Fruit fly (Drosophila melanogaster) whole organism, embryonic: ENCODE measurements around the gene CG7006.

Experiments used
- Adf1 ChIP-seq: fragments of 200-800 bp; sonication (Bioruptor generic); IDR thresholded peaks from 2 replicates; pipeline ENCODE4 v1.3.6; 2022; ENCODE audit warnings: missing biosample characterization, missing genetic modification characterization
- Antp ChIP-seq: fragments of 200-800 bp; sonication (Bioruptor generic); optimal IDR thresholded peaks from 3 replicates; lab custom pipeline; 2016; ENCODE audit warnings: missing biosample characterization, missing genetic modification characterization
- Asciz ChIP-seq: fragments of 200-800 bp; sonication (Bioruptor generic); optimal IDR thresholded peaks from 2 replicates; lab custom pipeline; 2017; ENCODE audit warnings: missing biosample characterization, mild to moderate bottlenecking, missing genetic modification characterization, missing genetic modification reagents
- Atf3 ChIP-seq: fragments of 200-800 bp; sonication (Bioruptor generic); optimal IDR thresholded peaks from 3 replicates; lab custom pipeline; 2016; ENCODE audit warnings: missing biosample characterization, missing genetic modification characterization
- B-H1 ChIP-seq: fragments of 200-800 bp; sonication (Bioruptor generic); IDR thresholded peaks from 3 replicates; pipeline ENCODE4 v1.3.6; 2022; ENCODE audit warnings: missing biosample characterization, missing genetic modification characterization
- BtbVII ChIP-seq: fragments of 200-800 bp; sonication (Bioruptor generic); optimal IDR thresholded peaks from 3 replicates; lab custom pipeline; 2017; ENCODE audit warnings: missing biosample characterization, mild to moderate bottlenecking, missing genetic modification characterization
- Bteb2 ChIP-seq: fragments of 200-800 bp; sonication (Bioruptor generic); optimal IDR thresholded peaks from 2 replicates; lab custom pipeline; 2016; ENCODE audit warnings: missing biosample characterization, missing genetic modification characterization
- CG10274 ChIP-seq: fragments of 200-800 bp; sonication (Bioruptor generic); optimal IDR thresholded peaks from 3 replicates; lab custom pipeline; 2017; ENCODE audit warnings: missing biosample characterization, mild to moderate bottlenecking, missing genetic modification characterization
- CG10366 ChIP-seq: fragments of 200-800 bp; sonication (Bioruptor generic); IDR thresholded peaks from 2 replicates; pipeline ENCODE4 v1.3.6; 2022; ENCODE audit warnings: missing biosample characterization, missing genetic modification characterization
- CG11398 ChIP-seq: fragments of 200-800 bp; sonication (Bioruptor generic); optimal IDR thresholded peaks from 2 replicates; lab custom pipeline; 2016; ENCODE audit warnings: missing biosample characterization, missing genetic modification characterization
- CG12769 ChIP-seq: fragments of 200-800 bp; sonication (Bioruptor generic); optimal IDR thresholded peaks from 2 replicates; lab custom pipeline; 2019; ENCODE audit warnings: missing biosample characterization, mild to moderate bottlenecking, missing genetic modification characterization, moderate library complexity
- CG14050 ChIP-seq: fragments of 200-800 bp; sonication (Bioruptor generic); IDR thresholded peaks from 3 replicates; pipeline ENCODE4 v1.3.6; 2022; ENCODE audit warnings: missing biosample characterization, missing genetic modification characterization
- CG16779 ChIP-seq: fragments of 200-800 bp; sonication (Bioruptor generic); IDR thresholded peaks from 2 replicates; pipeline ENCODE4 v1.3.6; 2022; ENCODE audit warnings: missing biosample characterization, missing genetic modification characterization
- CG18619 ChIP-seq: fragments of 200-800 bp; sonication (Bioruptor generic); optimal IDR thresholded peaks from 3 replicates; lab custom pipeline; 2017; ENCODE audit warnings: missing biosample characterization, mild to moderate bottlenecking, missing genetic modification characterization
- CG2116 ChIP-seq: fragments of 200-800 bp; sonication (Bioruptor generic); optimal IDR thresholded peaks from 3 replicates; lab custom pipeline; 2018; ENCODE audit warnings: missing biosample characterization, mild to moderate bottlenecking, missing genetic modification characterization
- CG4360 ChIP-seq: fragments of 200-800 bp; sonication (Bioruptor generic); IDR thresholded peaks from 2 replicates; pipeline ENCODE4 v1.3.6; 2022; ENCODE audit warnings: missing biosample characterization, missing genetic modification characterization
- CG5245 ChIP-seq: fragments of 200-800 bp; sonication (Bioruptor generic); optimal IDR thresholded peaks from 3 replicates; lab custom pipeline; 2016; ENCODE audit warnings: missing biosample characterization, missing genetic modification characterization
- CG6791 ChIP-seq: fragments of 200-800 bp; sonication (Bioruptor generic); IDR thresholded peaks from 3 replicates; pipeline ENCODE4 v1.3.6; 2022; ENCODE audit warnings: missing biosample characterization, missing genetic modification characterization; ENCODE audit not compliant: partially characterized antibody
- CG9817 ChIP-seq: fragments of 200-800 bp; sonication (Bioruptor generic); optimal IDR thresholded peaks from 2 replicates; lab custom pipeline; 2018; ENCODE audit warnings: missing biosample characterization, mild to moderate bottlenecking, missing genetic modification characterization, moderate library complexity
- Doc2 ChIP-seq: fragments of 200-800 bp; sonication (Bioruptor generic); IDR thresholded peaks from 2 replicates; pipeline ENCODE4 v1.3.6; 2022; ENCODE audit warnings: missing biosample characterization, missing genetic modification characterization
- H2.0 ChIP-seq: fragments of 200-800 bp; sonication (Bioruptor generic); IDR thresholded peaks from 2 replicates; pipeline ENCODE4 v1.3.6; 2022; ENCODE audit warnings: missing biosample characterization, missing genetic modification characterization
- Hey ChIP-seq: fragments of 200-800 bp; sonication (Bioruptor generic); optimal IDR thresholded peaks from 3 replicates; lab custom pipeline; 2018; ENCODE audit warnings: missing biosample characterization, mild to moderate bottlenecking, missing genetic modification characterization
- HmgD ChIP-seq: fragments of 200-800 bp; sonication (Bioruptor generic); optimal IDR thresholded peaks from 3 replicates; lab custom pipeline; 2016; ENCODE audit warnings: missing biosample characterization, missing genetic modification characterization
- Jarid2 ChIP-seq: fragments of 200-800 bp; sonication (Bioruptor generic); optimal IDR thresholded peaks from 3 replicates; lab custom pipeline; 2017; ENCODE audit warnings: mild to moderate bottlenecking, missing biosample characterization, missing genetic modification reagents, missing genetic modification characterization
- Neu2 ChIP-seq: fragments of 200-800 bp; sonication (Bioruptor generic); optimal IDR thresholded peaks from 3 replicates; lab custom pipeline; 2016; ENCODE audit warnings: missing biosample characterization, missing genetic modification characterization, borderline replicate concordance
- Nf-YA ChIP-seq: fragments of 200-800 bp; sonication (Bioruptor generic); IDR thresholded peaks from 2 replicates; pipeline ENCODE4 v1.3.6; 2022; ENCODE audit warnings: missing biosample characterization, missing genetic modification characterization
- NfI ChIP-seq: fragments of 200-800 bp; sonication (Bioruptor generic); optimal IDR thresholded peaks from 3 replicates; lab custom pipeline; 2018; ENCODE audit warnings: missing biosample characterization, mild to moderate bottlenecking, missing genetic modification characterization, moderate library complexity
- Sry-β ChIP-seq: fragments of 200-800 bp; sonication (Bioruptor generic); optimal IDR thresholded peaks from 2 replicates; lab custom pipeline; 2018; ENCODE audit warnings: missing biosample characterization, mild to moderate bottlenecking, missing genetic modification characterization, moderate library complexity
- Trl ChIP-seq, 3 experiments: fragments of >200 bp in 2 of 3; fragments of 200-800 bp in 1 of 3; sonication (Bioruptor generic) in 1 of 3; optimal IDR thresholded peaks; 2 replicates in 1 of 3; 3 replicates in 2 of 3; lab custom pipeline; 2016 to 2017; ENCODE audit warnings: missing biosample characterization in 1 of 3, missing genetic modification characterization in 1 of 3
- bcd ChIP-seq: fragments of 200-800 bp; sonication (Bioruptor generic); optimal IDR thresholded peaks from 2 replicates; lab custom pipeline; 2017; ENCODE audit warnings: missing biosample characterization, mild to moderate bottlenecking, missing genetic modification characterization
- chm ChIP-seq: fragments of 200-800 bp; sonication (Bioruptor generic); IDR thresholded peaks from 2 replicates; pipeline ENCODE4 v1.3.6; 2022; ENCODE audit warnings: missing biosample characterization, missing genetic modification characterization
- ci ChIP-seq: fragments of 200-800 bp; sonication (Bioruptor generic); IDR thresholded peaks from 3 replicates; pipeline ENCODE4 v1.3.6; 2022; ENCODE audit warnings: missing biosample characterization, missing genetic modification characterization
- fd102C ChIP-seq: fragments of 200-800 bp; sonication (Bioruptor generic); optimal IDR thresholded peaks from 2 replicates; lab custom pipeline; 2018; ENCODE audit warnings: missing biosample characterization, mild to moderate bottlenecking, missing genetic modification characterization, moderate library complexity
- fd96Cb ChIP-seq: fragments of 200-800 bp; sonication (Bioruptor generic); optimal IDR thresholded peaks from 2 replicates; lab custom pipeline; 2018; ENCODE audit warnings: missing biosample characterization, mild to moderate bottlenecking, missing genetic modification characterization, moderate library complexity
- hth ChIP-seq: fragments of >200 bp; optimal IDR thresholded peaks from 2 replicates; lab custom pipeline; 2017; ENCODE audit warnings: inconsistent platforms
- inv ChIP-seq: fragments of 200-800 bp; sonication (Bioruptor generic); IDR thresholded peaks from 2 replicates; pipeline ENCODE4 v1.3.6; 2022; ENCODE audit warnings: missing biosample characterization, missing genetic modification characterization; ENCODE audit not compliant: partially characterized antibody
- jing ChIP-seq: fragments of 200-800 bp; sonication (Bioruptor generic); optimal IDR thresholded peaks from 2 replicates; lab custom pipeline; 2018; ENCODE audit warnings: missing biosample characterization, mild to moderate bottlenecking, missing genetic modification characterization
- kni ChIP-seq: fragments of 200-800 bp; sonication (Bioruptor generic); optimal IDR thresholded peaks from 3 replicates; lab custom pipeline; 2017; ENCODE audit warnings: mild to moderate bottlenecking, missing biosample characterization, missing genetic modification reagents, missing genetic modification characterization
- knrl ChIP-seq: fragments of 200-800 bp; sonication (Bioruptor generic); IDR thresholded peaks from 3 replicates; pipeline ENCODE4 v1.3.6; 2022; ENCODE audit warnings: missing biosample characterization, missing genetic modification characterization; ENCODE audit not compliant: partially characterized antibody
- mld ChIP-seq: fragments of 200-800 bp; sonication (Bioruptor generic); IDR thresholded peaks from 3 replicates; pipeline ENCODE4 v1.3.6; 2022; ENCODE audit warnings: missing biosample characterization, missing genetic modification characterization; ENCODE audit not compliant: partially characterized antibody
- nerfin-2 ChIP-seq: fragments of 200-800 bp; sonication (Bioruptor generic); IDR thresholded peaks from 2 replicates; pipeline ENCODE4 v1.3.6; 2022; ENCODE audit warnings: missing biosample characterization, missing genetic modification characterization; ENCODE audit not compliant: partially characterized antibody
- pros ChIP-seq: fragments of 200-800 bp; sonication (Bioruptor generic); optimal IDR thresholded peaks from 3 replicates; lab custom pipeline; 2019; ENCODE audit warnings: missing biosample characterization, mild to moderate bottlenecking, missing genetic modification characterization, moderate library complexity
- sqz ChIP-seq: fragments of 200-800 bp; sonication (Bioruptor generic); optimal IDR thresholded peaks from 3 replicates; lab custom pipeline; 2018; ENCODE audit warnings: missing biosample characterization, mild to moderate bottlenecking, missing genetic modification characterization
- trem ChIP-seq: fragments of 200-800 bp; optimal IDR thresholded peaks from 3 replicates; lab custom pipeline; 2019; ENCODE audit warnings: missing biosample characterization, mild to moderate bottlenecking, missing genetic modification characterization, moderate library complexity
- twi ChIP-seq: fragments of 200-800 bp; optimal IDR thresholded peaks from 2 replicates; lab custom pipeline; 2019; ENCODE audit warnings: missing biosample characterization, mild to moderate bottlenecking, missing genetic modification characterization, moderate library complexity
- vvl ChIP-seq: fragments of 200-800 bp; sonication (Bioruptor generic); IDR thresholded peaks from 2 replicates; pipeline ENCODE4 v1.3.6; 2022; ENCODE audit warnings: missing biosample characterization, missing genetic modification characterization
- wek ChIP-seq: fragments of 200-800 bp; sonication (Bioruptor generic); optimal IDR thresholded peaks from 3 replicates; lab custom pipeline; 2018; ENCODE audit warnings: missing biosample characterization, mild to moderate bottlenecking, missing genetic modification characterization, moderate library complexity
- z ChIP-seq: fragments of 200-800 bp; sonication (Bioruptor generic); IDR thresholded peaks from 3 replicates; pipeline ENCODE4 v1.3.6; 2022; ENCODE audit warnings: missing biosample characterization, missing genetic modification characterization
- zf30C ChIP-seq: fragments of 200-800 bp; sonication (Bioruptor generic); optimal IDR thresholded peaks from 3 replicates; lab custom pipeline; 2018; ENCODE audit warnings: missing biosample characterization, mild to moderate bottlenecking, missing genetic modification characterization

CG7006 gene

dm6 chr3R:24894419-24895206 lies 44.2 kb downstream of the CG7006 start, which contains the start of the genes CG31121 and CG11069 (continued):
- no peak for TF ChIP-seq CG18619 (GFP tag; lab: Kevin White, UChicago)
- TF ChIP-seq CG16779, result no peak
- TF ChIP-seq CG6791 (GFP tag; lab: Robert Waterston, UW), result no peak
- TF ChIP-seq H2.0, result no peak
- no peak for TF ChIP-seq HmgD
- no peak for TF ChIP-seq Hey (tag; lab: Kevin White, UChicago)
- no peak for TF ChIP-seq hth (lab: Kevin White, UChicago)
- no peak for TF ChIP-seq CG5245 (GFP tag; lab: Kevin White, UChicago)
- TF ChIP-seq CG10366 (GFP tag; lab: Robert Waterston, UW), result no peak
- TF ChIP-seq kni (GFP tag; lab: Kevin White, UChicago), result peak; percentile 50
- TF ChIP-seq sqz, result peak; percentile 58
- no peak for TF ChIP-seq Adf1 (GFP tag; lab: Robert Waterston, UW)
- TF ChIP-seq chm (GFP tag; lab: Robert Waterston, UW), result peak; percentile 50; the same call in 1 of the 2 replicates
- no peak for TF ChIP-seq BtbVII
- no peak for TF ChIP-seq Nf-YA (GFP tag; lab: Robert Waterston, UW)
- no peak for TF ChIP-seq twi (tag; lab: Kevin White, UChicago)
- TF ChIP-seq inv, result no peak
- no peak for TF ChIP-seq CG2116 (GFP tag; lab: Kevin White, UChicago)
- TF ChIP-seq pros (GFP tag; lab: Kevin White, UChicago), result peak; percentile 24
- TF ChIP-seq mld (GFP tag; lab: Robert Waterston, UW), result no peak
- TF ChIP-seq CG4360 (GFP tag; lab: Robert Waterston, UW), result no peak
- TF ChIP-seq vvl (GFP tag; lab: Robert Waterston, UW), result 0 out of 2 replicates have a peak, but pooled peaks have one; percentile 9
- no peak for TF ChIP-seq jing
- TF ChIP-seq zf30C (GFP tag; lab: Kevin White, UChicago), result no peak
- TF ChIP-seq bcd (GFP tag; lab: Kevin White, UChicago), result no peak
- no peak for TF ChIP-seq CG14050 (GFP tag; lab: Robert Waterston, UW)
- TF ChIP-seq knrl (GFP tag; lab: Robert Waterston, UW), result no peak
- no peak for TF ChIP-seq Bteb2 (GFP tag; lab: Kevin White, UChicago)
- TF ChIP-seq Jarid2 (GFP tag; lab: Kevin White, UChicago), result peak; percentile 80
- no peak for TF ChIP-seq NfI (GFP tag; lab: Kevin White, UChicago)
- no peak for TF ChIP-seq CG9817 (tag; lab: Kevin White, UChicago)
- TF ChIP-seq Antp (GFP tag; lab: Kevin White, UChicago), result no peak
- no peak for TF ChIP-seq Doc2 (GFP tag; lab: Robert Waterston, UW)
- peak; percentile 15; the same call in 1 of the 3 replicates for TF ChIP-seq ci (GFP tag; lab: Robert Waterston, UW)
- no peak for TF ChIP-seq Asciz (GFP tag; lab: Kevin White, UChicago)
- TF ChIP-seq Sry-β, result no peak
- TF ChIP-seq fd102C (GFP tag; lab: Kevin White, UChicago), result no peak
- TF ChIP-seq Trl (optimal IDR thresholded peaks at IDR 0.05; lab: Kevin White, UChicago), result peak; percentile 66 to 84
- TF ChIP-seq Trl (GFP tag; optimal IDR thresholded peaks at IDR 0.05; lab: Kevin White, UChicago), result no peak
- no peak for TF ChIP-seq CG11398 (GFP tag; lab: Kevin White, UChicago)
- TF ChIP-seq fd96Cb (tag; lab: Kevin White, UChicago), result no peak
- TF ChIP-seq nerfin-2 (GFP tag; lab: Robert Waterston, UW), result no peak
- TF ChIP-seq Neu2 (GFP tag; lab: Kevin White, UChicago), result no peak
- no peak for TF ChIP-seq B-H1
- TF ChIP-seq CG10274 (GFP tag; lab: Kevin White, UChicago), result no peak
- TF ChIP-seq Atf3 (GFP tag; lab: Kevin White, UChicago), result no peak
- peak; percentile 74 for TF ChIP-seq z (GFP tag; lab: Robert Waterston, UW)
- no peak for TF ChIP-seq wek
- TF ChIP-seq CG12769, result no peak
- no peak for TF ChIP-seq trem
